Worm (Caenorhabditis elegans): ENCODE measurements around the gene C49C8.1.

C49C8.1 gene

DNA sequence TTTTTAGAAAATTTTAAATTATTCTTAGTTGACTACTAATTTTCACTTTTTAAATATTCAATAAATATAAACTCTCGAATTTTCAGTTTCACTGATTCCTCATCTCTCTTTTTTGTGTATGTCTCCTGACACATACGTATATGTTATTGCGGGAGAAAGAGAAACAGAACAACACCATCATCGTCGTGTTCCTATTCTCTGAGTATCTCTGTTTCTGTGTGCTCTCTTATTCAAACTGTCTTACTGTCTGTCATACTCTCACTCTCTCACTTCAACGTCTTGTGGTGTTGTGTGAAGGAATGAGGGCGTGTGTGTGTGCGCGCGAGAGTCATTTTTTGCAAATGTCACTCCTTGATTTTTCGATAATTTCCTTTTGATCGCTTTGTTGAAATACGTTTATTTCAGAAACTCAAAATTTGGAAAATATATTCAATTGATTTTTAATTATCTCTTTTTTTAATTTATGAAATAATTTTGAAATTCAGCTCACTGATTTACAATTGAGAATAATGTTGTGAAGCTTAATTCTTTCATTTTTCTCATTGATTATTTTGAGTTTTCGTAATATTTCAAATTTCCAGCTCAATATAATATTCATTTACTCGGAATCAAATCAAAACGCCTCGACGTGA is 34.2 kb upstream of the C49C8.1 start, which contains the start of gene lin-49 (continued):
- TF ChIP-seq ceh-16 (tag; optimal IDR thresholded peaks at IDR 0.05) (no peak), nhr-21 (tag; optimal IDR thresholded peaks at IDR 0.05) (peak; percentile 60), nhr-77 (tag; optimal IDR thresholded peaks at IDR 0.05) (no peak), lin-39 (tag; optimal IDR thresholded peaks at IDR 0.05) (no peak), lin-11 (tag; optimal IDR thresholded peaks at IDR 0.05) (no peak), sem-4 (tag; optimal IDR thresholded peaks at IDR 0.05) (peak; percentile 44), ztf-11 (tag; optimal IDR thresholded peaks at IDR 0.05) (no peak), gmeb-1 (tag; optimal IDR thresholded peaks at IDR 0.05) (peak; percentile 15), unc-55 (GFP tag; optimal IDR thresholded peaks at IDR 0.05) (peak; percentile 79), ceh-82 (tag; optimal IDR thresholded peaks at IDR 0.05) (no peak), elt-1 (tag; optimal IDR thresholded peaks at IDR 0.05) (no peak), nhr-23 (tag; optimal IDR thresholded peaks at IDR 0.05) (no peak), sma-3 (GFP tag; optimal IDR thresholded peaks at IDR 0.05) (peak; percentile 26), ZK546.5 (tag; optimal IDR thresholded peaks at IDR 0.05) (no peak), crh-2 (tag; optimal IDR thresholded peaks at IDR 0.05) (peak; percentile 84), Y55F3AM.14 (GFP tag; optimal IDR thresholded peaks at IDR 0.05) (no peak), zag-1 (tag; optimal IDR thresholded peaks at IDR 0.05) (no peak), skn-1 (tag; optimal IDR thresholded peaks at IDR 0.05) (no peak), blmp-1 (tag; optimal IDR thresholded peaks at IDR 0.05; ENCODE audit: insufficient read depth) (peak; percentile 78), nhr-10 (tag; optimal IDR thresholded peaks at IDR 0.05) (no peak), alr-1 (tag; optimal IDR thresholded peaks at IDR 0.05) (no peak), R02D3.7 (tag; optimal IDR thresholded peaks at IDR 0.05) (no peak), C34F6.9 (tag; optimal IDR thresholded peaks at IDR 0.05) (peak; percentile 90)

ce11 chrIV:8625730-8626129 is 28.6 kb upstream of the C49C8.1 start:
- TF ChIP-seq nhr-11 (tag; optimal IDR thresholded peaks at IDR 0.05) (no peak), dmd-4 (tag; optimal IDR thresholded peaks at IDR 0.05) (no peak), nhr-6 (tag; optimal IDR thresholded peaks at IDR 0.05) (no peak), sma-3 (GFP tag; optimal IDR thresholded peaks at IDR 0.05) (no peak), Y55F3AM.14 (GFP tag; optimal IDR thresholded peaks at IDR 0.05) (no peak), nhr-77 (tag; optimal IDR thresholded peaks at IDR 0.05) (no peak), aly-2 (tag; optimal IDR thresholded peaks at IDR 0.05) (no peak), unc-39 (tag; optimal IDR thresholded peaks at IDR 0.05) (no peak), nhr-237 (tag; optimal IDR thresholded peaks at IDR 0.05) (no peak), ztf-1 (GFP tag; conservative IDR thresholded peaks at IDR 0.05) (no peak)

ce11 chrIV:8626294-8626693 is 28.1 kb upstream of the C49C8.1 start:
- no peak for TF ChIP-seq gmeb-1 (tag; optimal IDR thresholded peaks at IDR 0.05)
- TF ChIP-seq unc-39 (tag; optimal IDR thresholded peaks at IDR 0.05), result no peak
- TF ChIP-seq ceh-16 (tag; optimal IDR thresholded peaks at IDR 0.05), result no peak
- TF ChIP-seq dmd-4 (tag; optimal IDR thresholded peaks at IDR 0.05), result no peak
- TF ChIP-seq lin-13 (GFP tag; optimal IDR thresholded peaks at IDR 0.05), result no peak
- TF ChIP-seq C34F6.9 (tag; optimal IDR thresholded peaks at IDR 0.05), result peak; percentile 7
- TF ChIP-seq skn-1 (tag; optimal IDR thresholded peaks at IDR 0.05), result no peak

DNA sequence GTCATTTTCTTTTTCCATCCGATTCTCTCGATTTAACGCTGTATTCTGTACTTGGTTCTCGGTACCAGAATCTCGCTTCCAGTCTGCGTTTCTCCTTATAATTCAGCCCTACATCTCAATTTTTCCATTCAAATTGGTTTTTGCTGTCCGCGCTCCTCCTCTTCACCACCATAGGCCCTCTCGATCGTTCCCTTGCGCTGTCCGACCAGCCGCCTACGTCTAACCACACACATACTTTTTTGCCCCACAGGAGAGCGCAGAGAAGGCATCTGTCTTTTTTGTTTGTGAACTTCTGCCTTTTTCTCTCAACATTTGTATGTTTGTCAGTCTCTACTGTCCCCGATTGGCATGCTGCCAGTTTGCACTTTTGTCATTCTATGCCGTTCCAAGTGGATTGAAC is 27.1 kb upstream of the C49C8.1 start, which contains the start of gene F42A9.11:
F42A9.11 (plus strand) TSS at position 310 of the 400 bp plus-strand sequence.
- TF ChIP-seq Y55F3AM.14 (GFP tag; optimal IDR thresholded peaks at IDR 0.05) (no peak), aly-2 (tag; optimal IDR thresholded peaks at IDR 0.05) (no peak), ztf-4 (tag; optimal IDR thresholded peaks at IDR 0.05) (no peak), nhr-6 (tag; optimal IDR thresholded peaks at IDR 0.05) (no peak), R02D3.7 (tag; optimal IDR thresholded peaks at IDR 0.05) (no peak), unc-55 (GFP tag; optimal IDR thresholded peaks at IDR 0.05) (no peak), nhr-129 (tag; optimal IDR thresholded peaks at IDR 0.05) (peak; percentile 55), nhr-25 (tag; optimal IDR thresholded peaks at IDR 0.05) (peak; percentile 50), ama-1 (optimal IDR thresholded peaks at IDR 0.05) (no peak), nhr-77 (tag; optimal IDR thresholded peaks at IDR 0.05) (no peak), nhr-237 (tag; optimal IDR thresholded peaks at IDR 0.05) (no peak), ceh-16 (tag; optimal IDR thresholded peaks at IDR 0.05) (no peak), F13H6.1 (tag; optimal IDR thresholded peaks at IDR 0.05) (peak; percentile 61), elt-1 (tag; optimal IDR thresholded peaks at IDR 0.05) (no peak), sma-9 (GFP tag; optimal IDR thresholded peaks at IDR 0.05) (peak; percentile 4), sma-9 (tag; optimal IDR thresholded peaks at IDR 0.05) (no peak), sem-4 (tag; optimal IDR thresholded peaks at IDR 0.05) (peak; percentile 19), nhr-11 (tag; optimal IDR thresholded peaks at IDR 0.05) (no peak), unc-62 (GFP tag; optimal IDR thresholded peaks at IDR 0.05) (no peak), C34F6.9 (tag; optimal IDR thresholded peaks at IDR 0.05) (peak; percentile 46), lsy-2 (tag; optimal IDR thresholded peaks at IDR 0.05) (peak in 1 of 2 experiments; percentile 1), fos-1 (tag; optimal IDR thresholded peaks at IDR 0.05) (peak; percentile 57), ztf-1 (GFP tag; conservative IDR thresholded peaks at IDR 0.05) (no peak), mab-5 (tag; optimal IDR thresholded peaks at IDR 0.05) (no peak), egl-27 (tag; optimal IDR thresholded peaks at IDR 0.05) (peak; percentile 16), nhr-12 (tag; optimal IDR thresholded peaks at IDR 0.05) (no peak), blmp-1 (tag; optimal IDR thresholded peaks at IDR 0.05; ENCODE audit: insufficient read depth) (peak; percentile 53), sma-3 (GFP tag; optimal IDR thresholded peaks at IDR 0.05) (peak; percentile 55), mbf-1 (tag; optimal IDR thresholded peaks at IDR 0.05) (no peak), mdl-1 (tag; optimal IDR thresholded peaks at IDR 0.05) (no peak), crh-2 (tag; optimal IDR thresholded peaks at IDR 0.05) (no peak), lin-11 (tag; optimal IDR thresholded peaks at IDR 0.05) (no peak)

All from whole organism, L2 larva.